Fruit fly (Drosophila melanogaster) whole organism, wandering third instar larva: ENCODE data around the gene Sdr.

Experiments
- CG32264 ChIP-seq: fragments of 200-800 bp; sonication (Bioruptor generic); optimal IDR thresholded peaks from 2 replicates; lab custom pipeline; 2016; ENCODE audit warnings: missing biosample characterization, missing genetic modification characterization
- Dfd ChIP-seq: fragments of >200 bp; optimal IDR thresholded peaks from 2 replicates; lab custom pipeline; 2017; ENCODE audit warnings: missing biosample characterization, missing genetic modification characterization
- GATAd ChIP-seq: sonication (Bioruptor generic); optimal IDR thresholded peaks from 2 replicates; lab custom pipeline; 2016; ENCODE audit warnings: missing biosample characterization, missing genetic modification characterization
- HLH106 ChIP-seq: fragments of 200-800 bp; optimal IDR thresholded peaks from 3 replicates; lab custom pipeline; 2019; ENCODE audit warnings: missing biosample characterization, mild to moderate bottlenecking, missing genetic modification characterization, moderate library complexity
- Hnf4 ChIP-seq: fragments of 200-800 bp; sonication (Bioruptor generic); optimal IDR thresholded peaks from 2 replicates; lab custom pipeline; 2016; ENCODE audit warnings: missing biosample characterization, mild to moderate bottlenecking, missing genetic modification characterization
- Hr78 ChIP-seq: fragments of >200 bp; optimal IDR thresholded peaks from 2 replicates; lab custom pipeline; 2017; ENCODE audit warnings: missing biosample characterization, missing genetic modification characterization
- Hr83 ChIP-seq: fragments of 200-300 bp; sonication (Bioruptor generic); optimal IDR thresholded peaks from 2 replicates; lab custom pipeline; 2016; ENCODE audit warnings: missing biosample characterization, mild to moderate bottlenecking, missing genetic modification characterization, moderate library complexity; ENCODE audit not compliant: poor library complexity, severe bottlenecking
- Jra ChIP-seq: sonication (Bioruptor generic); optimal IDR thresholded peaks from 2 replicates; lab custom pipeline; 2016; ENCODE audit warnings: missing biosample characterization, missing genetic modification characterization
- Mio ChIP-seq: sonication (Bioruptor generic); optimal IDR thresholded peaks from 2 replicates; lab custom pipeline; 2016; ENCODE audit warnings: missing biosample characterization, missing genetic modification characterization
- Myc ChIP-seq: fragments of >200 bp; optimal IDR thresholded peaks from 2 replicates; lab custom pipeline; 2017
- N ChIP-seq: fragments of >200 bp; optimal IDR thresholded peaks from 2 replicates; lab custom pipeline; 2018; ENCODE audit warnings: missing biosample characterization, missing external identifiers, missing genetic modification characterization
- Sp1 ChIP-seq: fragments of 200-800 bp; sonication (Bioruptor generic); optimal IDR thresholded peaks from 3 replicates; lab custom pipeline; 2019; ENCODE audit warnings: missing biosample characterization, mild to moderate bottlenecking, missing genetic modification characterization, moderate library complexity
- Vsx2 ChIP-seq: fragments of 200-300, 225-300 bp; sonication (Bioruptor generic); optimal IDR thresholded peaks from 2 replicates; lab custom pipeline; 2018; ENCODE audit warnings: missing biosample characterization, missing genetic modification characterization; ENCODE audit not compliant: partially characterized antibody
- br ChIP-seq: fragments of 200-800 bp; sonication (Bioruptor generic); optimal IDR thresholded peaks from 2 replicates; lab custom pipeline; 2016; ENCODE audit warnings: missing biosample characterization, missing genetic modification characterization
- brk ChIP-seq: fragments of 200-800 bp; sonication (Bioruptor generic); optimal IDR thresholded peaks from 2 replicates; lab custom pipeline; 2016; ENCODE audit warnings: missing biosample characterization, mild to moderate bottlenecking, missing genetic modification characterization
- dl ChIP-seq, 2 experiments: fragments of 175-275, 200-275 bp in 1 of 2; fragments of 200-275 bp in 1 of 2; sonication (Bioruptor generic); optimal IDR thresholded peaks; lab custom pipeline; 2018; ENCODE audit warnings: mild to moderate bottlenecking in 2 of 2, missing biosample characterization in 2 of 2, missing genetic modification characterization in 2 of 2, moderate library complexity in 2 of 2; ENCODE audit not compliant: partially characterized antibody in 2 of 2, insufficient read depth in 1 of 2
- dmrt93B ChIP-seq: fragments of 200-800 bp; sonication (Bioruptor generic); optimal IDR thresholded peaks from 2 replicates; lab custom pipeline; 2018; ENCODE audit warnings: missing biosample characterization, mild to moderate bottlenecking, missing genetic modification characterization
- dsf ChIP-seq: sonication (Bioruptor generic); optimal IDR thresholded peaks from 2 replicates; lab custom pipeline; 2016; ENCODE audit warnings: missing biosample characterization, missing genetic modification characterization, borderline replicate concordance
- ey ChIP-seq: fragments of 200-800 bp; sonication (Bioruptor generic); optimal IDR thresholded peaks from 2 replicates; lab custom pipeline; 2016; ENCODE audit warnings: missing biosample characterization, missing genetic modification characterization
- foxo ChIP-seq, 2 experiments: fragments of 200-800 bp; sonication (Bioruptor generic); optimal IDR thresholded peaks; 2 replicates in 1 of 2; 3 replicates in 1 of 2; lab custom pipeline; 2016 to 2017; ENCODE audit warnings: missing biosample characterization in 2 of 2, missing genetic modification characterization in 2 of 2
- h ChIP-seq: fragments of 200-800 bp; sonication (Bioruptor generic); optimal IDR thresholded peaks from 3 replicates; lab custom pipeline; 2016; ENCODE audit warnings: missing biosample characterization, mild to moderate bottlenecking, missing genetic modification characterization
- jim ChIP-seq: fragments of 175-275, 200-325 bp; sonication (Bioruptor generic); optimal IDR thresholded peaks from 2 replicates; lab custom pipeline; 2016; ENCODE audit warnings: missing biosample characterization, mild to moderate bottlenecking, missing genetic modification characterization
- psq ChIP-seq: fragments of 200-800 bp; sonication (Bioruptor generic); optimal IDR thresholded peaks from 3 replicates; lab custom pipeline; 2017; ENCODE audit warnings: missing biosample characterization, mild to moderate bottlenecking, missing genetic modification characterization, moderate library complexity
- rgr ChIP-seq: fragments of 200-800 bp; sonication (Bioruptor generic); optimal IDR thresholded peaks from 3 replicates; lab custom pipeline; 2016; ENCODE audit warnings: missing biosample characterization, mild to moderate bottlenecking, missing genetic modification characterization
- sage ChIP-seq: fragments of 200-800 bp; sonication (Bioruptor generic); optimal IDR thresholded peaks from 2 replicates; lab custom pipeline; 2016; ENCODE audit warnings: missing biosample characterization, mild to moderate bottlenecking, missing genetic modification characterization
- sv ChIP-seq: fragments of 200-800 bp; sonication (Bioruptor generic); optimal IDR thresholded peaks from 3 replicates; lab custom pipeline; 2016; ENCODE audit warnings: missing biosample characterization, missing genetic modification characterization
- woc ChIP-seq: sonication (Bioruptor generic); optimal IDR thresholded peaks from 2 replicates; lab custom pipeline; 2016; ENCODE audit warnings: missing biosample characterization, mild to moderate bottlenecking, missing genetic modification characterization

The Sdr gene

DNA sequence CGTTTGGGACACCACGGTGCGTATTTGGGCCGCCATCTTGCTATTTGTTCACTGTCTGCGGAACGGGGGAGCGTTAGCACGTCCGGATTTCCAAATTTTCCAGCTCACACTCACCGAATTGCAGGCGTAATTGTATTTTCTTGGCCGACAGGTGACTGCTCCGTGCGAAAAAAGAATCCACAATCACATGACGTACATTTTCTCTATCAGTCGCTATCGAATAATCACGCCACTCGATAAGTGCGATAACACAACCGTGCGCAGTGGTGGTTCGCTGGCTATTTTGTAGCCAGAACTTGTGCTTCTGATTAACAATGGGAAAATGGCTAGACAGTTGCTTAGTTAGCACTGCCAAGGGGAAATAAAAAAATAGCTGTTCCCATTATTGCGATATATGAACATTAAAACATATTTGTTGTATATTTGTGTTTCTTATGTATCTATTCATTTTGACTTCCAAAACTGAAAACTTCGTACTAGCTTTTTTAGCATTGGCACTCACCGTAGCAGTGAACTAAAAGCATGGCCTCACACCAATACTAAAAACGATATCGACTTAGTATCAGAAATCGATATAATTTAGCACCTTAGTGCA is 14.5 kb upstream of the Sdr start, which contains the start of gene VhaPPA1-1:
Gene VhaPPA1-1, minus strand, starts transcription at position 225 of the 595 bp plus-strand sequence.
- TF ChIP-seq HLH106 (tag; lab: Kevin White, UChicago) (peak; percentile 40), ey (GFP tag; lab: Kevin White, UChicago) (no peak), N (no peak), rgr (peak; percentile 0), h (GFP tag; lab: Kevin White, UChicago) (peak; percentile 39), psq (GFP tag; lab: Kevin White, UChicago) (no peak), foxo (GFP tag; optimal IDR thresholded peaks at IDR 0.05; lab: Kevin White, UChicago) (peak in 1 of 2 experiments; percentile 20), Sp1 (GFP tag; lab: Kevin White, UChicago) (peak; percentile 32), woc (GFP tag; lab: Kevin White, UChicago) (peak; percentile 89), Hr83 (GFP tag; lab: Kevin White, UChicago) (no peak), Myc (lab: Kevin White, UChicago) (peak; percentile 99), Jra (GFP tag; lab: Kevin White, UChicago) (no peak)
- TF ChIP-seq, all 38 proteins: peak for 7

DNA sequence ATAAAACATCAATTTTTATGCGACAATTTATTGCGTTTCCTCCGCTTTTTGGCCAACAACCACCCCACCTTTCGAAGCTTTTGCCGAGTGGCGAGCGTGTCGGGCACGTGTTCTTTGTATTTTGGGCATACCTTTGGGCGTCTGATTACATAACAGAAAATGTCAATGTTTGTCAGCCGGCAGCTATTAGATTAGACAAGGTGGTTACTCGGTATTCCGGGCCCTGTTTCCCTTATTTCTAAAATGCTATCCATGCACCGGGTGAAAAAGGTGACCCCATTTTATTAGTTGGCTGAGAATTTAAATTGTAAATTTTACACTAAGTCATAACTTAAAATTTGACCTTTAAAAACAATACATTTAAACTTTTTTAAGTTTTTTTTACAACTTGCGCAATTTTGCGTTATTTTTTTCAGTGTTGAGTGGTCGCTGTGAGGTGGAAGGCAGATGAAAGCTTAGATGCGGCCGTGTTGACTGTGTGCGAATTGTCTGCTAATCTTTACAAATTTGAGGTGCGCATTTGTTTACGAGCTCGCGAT is 5.9 kb upstream of the Sdr start:
- no peak for TF ChIP-seq sage (GFP tag; lab: Kevin White, UChicago)
- TF ChIP-seq dmrt93B (GFP tag; lab: Kevin White, UChicago): no peak
- no peak for TF ChIP-seq brk
- no peak for TF ChIP-seq br
- TF ChIP-seq N: no peak
- no peak for TF ChIP-seq woc (GFP tag; lab: Kevin White, UChicago)
- no peak for TF ChIP-seq Dfd (GFP tag; lab: Kevin White, UChicago)
- no peak for TF ChIP-seq Hr78
- TF ChIP-seq GATAd (GFP tag; lab: Kevin White, UChicago): no peak
- no peak for TF ChIP-seq Mio (GFP tag; lab: Kevin White, UChicago)
- no peak for TF ChIP-seq Vsx2
- TF ChIP-seq jim: no peak
- no peak for TF ChIP-seq Myc (lab: Kevin White, UChicago)
- no peak for TF ChIP-seq h (GFP tag; lab: Kevin White, UChicago)
- TF ChIP-seq Sp1 (GFP tag; lab: Kevin White, UChicago): no peak
- TF ChIP-seq CG32264: no peak
- TF ChIP-seq ey (GFP tag; lab: Kevin White, UChicago): no peak
- no peak for TF ChIP-seq HLH106 (tag; lab: Kevin White, UChicago)
- TF ChIP-seq dl (GFP tag; optimal IDR thresholded peaks at IDR 0.05; lab: Kevin White, UChicago; ENCODE audit: insufficient read depth in 1 of 2, partially characterized antibody in 2 of 2): no peak
- TF ChIP-seq sv (GFP tag; lab: Kevin White, UChicago): no peak

DNA sequence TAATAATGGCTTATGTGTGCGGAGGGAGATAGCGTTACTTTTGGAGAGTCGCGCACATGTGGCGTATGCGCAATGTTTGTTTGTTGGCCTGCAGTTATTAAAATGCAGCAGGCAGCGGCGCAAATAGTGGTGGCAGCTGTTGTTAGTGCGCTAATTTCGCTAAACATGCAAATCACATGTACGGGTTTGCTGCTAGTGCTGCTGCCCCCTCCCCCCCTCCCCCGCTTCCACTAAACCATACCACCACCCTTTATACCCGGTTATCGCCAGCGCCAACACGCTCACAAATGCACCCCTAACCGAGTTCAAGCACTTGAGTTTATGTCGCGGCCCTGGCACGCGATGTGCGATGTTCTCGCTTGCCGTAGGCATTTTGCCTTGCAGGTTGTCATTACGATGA is 46.9 kb downstream of the Sdr start:
- TF ChIP-seq Hnf4 (GFP tag; lab: Kevin White, UChicago) (no peak), ey (GFP tag; lab: Kevin White, UChicago) (no peak), dsf (no peak), Dfd (GFP tag; lab: Kevin White, UChicago) (peak; percentile 92), brk (no peak), Hr78 (no peak), sage (GFP tag; lab: Kevin White, UChicago) (no peak)
